Fruit fly (Drosophila melanogaster) whole organism, embryonic: Measurements from ENCODE around the gene CG18233.

Experiments
- B-H1 ChIP-seq: fragments of 200-800 bp; sonication (Bioruptor generic); IDR thresholded peaks from 3 replicates; pipeline ENCODE4 v1.3.6; 2022; ENCODE audit warnings: missing biosample characterization, missing genetic modification characterization
- CG11560 ChIP-seq: fragments of 200-800 bp; sonication (Bioruptor generic); IDR thresholded peaks from 3 replicates; pipeline ENCODE4 v1.3.6; 2022; ENCODE audit warnings: missing biosample characterization, missing genetic modification characterization
- CG15479 ChIP-seq: fragments of 200-800 bp; sonication (Bioruptor generic); optimal IDR thresholded peaks from 3 replicates; lab custom pipeline; 2019; ENCODE audit warnings: missing biosample characterization, mild to moderate bottlenecking, missing genetic modification characterization, moderate library complexity
- CG17359 ChIP-seq: fragments of 200-800 bp; sonication (Bioruptor generic); optimal IDR thresholded peaks from 3 replicates; lab custom pipeline; 2018; ENCODE audit warnings: missing biosample characterization, mild to moderate bottlenecking, missing genetic modification characterization, moderate library complexity
- CG18599 ChIP-seq: fragments of 200-800 bp; sonication (Bioruptor generic); optimal IDR thresholded peaks from 3 replicates; lab custom pipeline; 2017; ENCODE audit warnings: missing biosample characterization, missing genetic modification characterization, mild to moderate bottlenecking, moderate library complexity, missing genetic modification reagents
- CG2199 ChIP-seq: fragments of 200-800 bp; sonication (Bioruptor generic); IDR thresholded peaks from 3 replicates; pipeline ENCODE4 v1.3.6; 2022; ENCODE audit warnings: missing biosample characterization, missing genetic modification characterization
- CG3065 ChIP-seq: fragments of 200-800 bp; sonication (Bioruptor generic); optimal IDR thresholded peaks from 2 replicates; lab custom pipeline; 2016; ENCODE audit warnings: missing biosample characterization, missing genetic modification characterization
- CG32532 ChIP-seq: fragments of 200-800 bp; sonication (Bioruptor generic); IDR thresholded peaks from 2 replicates; pipeline ENCODE4 v1.3.6; 2022; ENCODE audit warnings: missing biosample characterization, missing genetic modification characterization
- CG3281 ChIP-seq: fragments of 200-800 bp; sonication (Bioruptor generic); optimal IDR thresholded peaks from 3 replicates; lab custom pipeline; 2017; ENCODE audit warnings: missing biosample characterization, mild to moderate bottlenecking, missing genetic modification characterization
- CG33213 ChIP-seq: fragments of 200-800 bp; sonication (Bioruptor generic); optimal IDR thresholded peaks from 3 replicates; lab custom pipeline; 2016; ENCODE audit warnings: missing biosample characterization, missing genetic modification characterization
- CG4360 ChIP-seq: fragments of 200-800 bp; sonication (Bioruptor generic); IDR thresholded peaks from 2 replicates; pipeline ENCODE4 v1.3.6; 2022; ENCODE audit warnings: missing biosample characterization, missing genetic modification characterization
- CG7271 ChIP-seq: fragments of 200-800 bp; sonication (Bioruptor generic); optimal IDR thresholded peaks from 2 replicates; lab custom pipeline; 2018; ENCODE audit warnings: missing biosample characterization, mild to moderate bottlenecking, missing genetic modification characterization, moderate library complexity
- CG9609 ChIP-seq: fragments of 200-800 bp; sonication (Bioruptor generic); optimal IDR thresholded peaks from 3 replicates; lab custom pipeline; 2016; ENCODE audit warnings: missing biosample characterization, missing genetic modification characterization
- CG9817 ChIP-seq: fragments of 200-800 bp; sonication (Bioruptor generic); optimal IDR thresholded peaks from 2 replicates; lab custom pipeline; 2018; ENCODE audit warnings: missing biosample characterization, mild to moderate bottlenecking, missing genetic modification characterization, moderate library complexity
- Chrac-16 ChIP-seq: fragments of 200-800 bp; sonication (Bioruptor generic); optimal IDR thresholded peaks from 3 replicates; lab custom pipeline; 2016; ENCODE audit warnings: missing biosample characterization, missing genetic modification characterization
- Ets97D ChIP-seq: fragments of 200-800 bp; sonication (Bioruptor generic); optimal IDR thresholded peaks from 3 replicates; lab custom pipeline; 2016; ENCODE audit warnings: missing biosample characterization, missing genetic modification characterization
- MBD-R2 ChIP-seq: fragments of 200-800 bp; sonication (Bioruptor generic); IDR thresholded peaks from 2 replicates; pipeline ENCODE4 v1.3.6; 2022; ENCODE audit warnings: missing biosample characterization, missing genetic modification characterization
- Trl ChIP-seq, 3 experiments: fragments of >200 bp in 2 of 3; fragments of 200-800 bp in 1 of 3; sonication (Bioruptor generic) in 1 of 3; optimal IDR thresholded peaks; 2 replicates in 1 of 3; 3 replicates in 2 of 3; lab custom pipeline; 2016 to 2017; ENCODE audit warnings: missing biosample characterization in 1 of 3, missing genetic modification characterization in 1 of 3
- Vsx1 ChIP-seq: fragments of 200-800 bp; sonication (Bioruptor generic); optimal IDR thresholded peaks from 2 replicates; lab custom pipeline; 2017; ENCODE audit warnings: missing biosample characterization, mild to moderate bottlenecking, missing genetic modification characterization, missing genetic modification reagents
- cad ChIP-seq: fragments of >200 bp; optimal IDR thresholded peaks from 2 replicates; lab custom pipeline; 2017; ENCODE audit warnings: missing biosample characterization, missing genetic modification characterization
- cato ChIP-seq: fragments of 200-800 bp; sonication (Bioruptor generic); optimal IDR thresholded peaks from 2 replicates; lab custom pipeline; 2016; ENCODE audit warnings: missing biosample characterization, missing genetic modification characterization, borderline replicate concordance
- ftz-f1 ChIP-seq: fragments of 200-800 bp; sonication (Bioruptor generic); optimal IDR thresholded peaks from 2 replicates; lab custom pipeline; 2016; ENCODE audit warnings: missing biosample characterization, missing genetic modification characterization
- gcm2 ChIP-seq: fragments of 200-800 bp; sonication (Bioruptor generic); optimal IDR thresholded peaks from 2 replicates; lab custom pipeline; 2016; ENCODE audit warnings: missing biosample characterization, missing genetic modification characterization
- hbn ChIP-seq: fragments of 200-800 bp; sonication (Bioruptor generic); IDR thresholded peaks from 2 replicates; pipeline ENCODE4 v1.3.6; 2022; ENCODE audit warnings: missing biosample characterization, missing genetic modification characterization; ENCODE audit not compliant: partially characterized antibody
- jumu ChIP-seq: fragments of 200-800 bp; sonication (Bioruptor generic); optimal IDR thresholded peaks from 3 replicates; lab custom pipeline; 2016; ENCODE audit warnings: missing biosample characterization, missing genetic modification characterization
- onecut ChIP-seq: fragments of 200-800 bp; sonication (Bioruptor generic); IDR thresholded peaks from 2 replicates; pipeline ENCODE4 v1.3.6; 2022; ENCODE audit warnings: missing biosample characterization, missing genetic modification characterization
- org-1 ChIP-seq: fragments of 200-800 bp; sonication (Bioruptor generic); optimal IDR thresholded peaks from 2 replicates; lab custom pipeline; 2017; ENCODE audit warnings: missing biosample characterization, missing genetic modification characterization
- pan ChIP-seq, 4 experiments: fragments of >200 bp in 3 of 4; fragments of 200-800 bp in 1 of 4; sonication (Bioruptor generic) in 1 of 4; optimal IDR thresholded peaks in 3 of 4; IDR thresholded peaks in 1 of 4; 2 replicates each; pipeline versions ENCODE4 v1.3.6 to Lab custom; 2017 to 2022; ENCODE audit warnings: missing biosample characterization in 2 of 4, missing genetic modification characterization in 2 of 4, mixed read lengths in 1 of 4
- sc ChIP-seq, 3 experiments: fragments of >200 bp in 2 of 3; fragments of 200-800 bp in 1 of 3; sonication (Bioruptor generic) in 1 of 3; optimal IDR thresholded peaks; 2 replicates in 2 of 3; 3 replicates in 1 of 3; lab custom pipeline; 2017; ENCODE audit warnings: mild to moderate bottlenecking in 1 of 3, missing biosample characterization in 1 of 3, missing genetic modification characterization in 1 of 3, missing genetic modification reagents in 1 of 3
- slou ChIP-seq: fragments of 200-800 bp; sonication (Bioruptor generic); optimal IDR thresholded peaks from 3 replicates; lab custom pipeline; 2016; ENCODE audit warnings: missing biosample characterization, missing genetic modification characterization
- wor ChIP-seq: fragments of 200-800 bp; sonication (Bioruptor generic); IDR thresholded peaks from 2 replicates; pipeline ENCODE4 v1.3.6; 2022; ENCODE audit warnings: missing biosample characterization, missing genetic modification characterization
- zen ChIP-seq: fragments of 200-800 bp; sonication (Bioruptor generic); optimal IDR thresholded peaks from 3 replicates; lab custom pipeline; 2018; ENCODE audit warnings: missing biosample characterization, mild to moderate bottlenecking, missing genetic modification characterization, moderate library complexity

Gene CG18233

dm6 chr3L:18605172-18605571 is at the start of gene CG18233:
Gene CG18233, plus strand, starts transcription at chr3L:18605472.
- no peak for TF ChIP-seq CG32532 (GFP tag; lab: Robert Waterston, UW)
- TF ChIP-seq pan (optimal IDR thresholded peaks at IDR 0.05; lab: Kevin White, UChicago): no peak
- no peak for TF ChIP-seq pan (GFP tag; optimal IDR thresholded peaks at IDR 0.05 in 1 of 2, IDR thresholded peaks at IDR 0.05 in 1 of 2)
- TF ChIP-seq org-1 (GFP tag; lab: Kevin White, UChicago): no peak
- no peak for TF ChIP-seq Vsx1 (GFP tag; lab: Kevin White, UChicago)
- TF ChIP-seq slou (GFP tag; lab: Kevin White, UChicago): no peak
- TF ChIP-seq onecut (GFP tag; lab: Robert Waterston, UW): no peak
- TF ChIP-seq MBD-R2: no peak
- TF ChIP-seq CG2199 (GFP tag; lab: Robert Waterston, UW): no peak
- no peak for TF ChIP-seq Ets97D
- no peak for TF ChIP-seq CG11560

dm6 chr3L:18559958-18560357 is 45.3 kb upstream of the CG18233 start, which contains the start of gene AstC-R1:
Gene AstC-R1, plus strand, starts transcription at chr3L:18560258.
- TF ChIP-seq CG33213 (GFP tag; lab: Kevin White, UChicago): no peak
- TF ChIP-seq CG9609 (GFP tag; lab: Kevin White, UChicago): no peak
- no peak for TF ChIP-seq jumu (GFP tag; lab: Kevin White, UChicago)
- TF ChIP-seq hbn (GFP tag; lab: Robert Waterston, UW): no peak
- no peak for TF ChIP-seq CG3281
- TF ChIP-seq gcm2 (GFP tag; lab: Kevin White, UChicago): no peak
- TF ChIP-seq CG9817: no peak
- TF ChIP-seq ftz-f1 (GFP tag; lab: Kevin White, UChicago): no peak
- peak; percentile 32 for TF ChIP-seq CG15479 (GFP tag; lab: Kevin White, UChicago)
- peak in 1 of 2 experiments; percentile 13 for TF ChIP-seq Trl (optimal IDR thresholded peaks at IDR 0.05; lab: Kevin White, UChicago)
- no peak for TF ChIP-seq Trl (GFP tag; optimal IDR thresholded peaks at IDR 0.05; lab: Kevin White, UChicago)
- TF ChIP-seq CG17359 (tag; lab: Kevin White, UChicago): no peak
- TF ChIP-seq CG4360 (GFP tag; lab: Robert Waterston, UW): no peak
- TF ChIP-seq wor (GFP tag; lab: Robert Waterston, UW): no peak

DNA sequence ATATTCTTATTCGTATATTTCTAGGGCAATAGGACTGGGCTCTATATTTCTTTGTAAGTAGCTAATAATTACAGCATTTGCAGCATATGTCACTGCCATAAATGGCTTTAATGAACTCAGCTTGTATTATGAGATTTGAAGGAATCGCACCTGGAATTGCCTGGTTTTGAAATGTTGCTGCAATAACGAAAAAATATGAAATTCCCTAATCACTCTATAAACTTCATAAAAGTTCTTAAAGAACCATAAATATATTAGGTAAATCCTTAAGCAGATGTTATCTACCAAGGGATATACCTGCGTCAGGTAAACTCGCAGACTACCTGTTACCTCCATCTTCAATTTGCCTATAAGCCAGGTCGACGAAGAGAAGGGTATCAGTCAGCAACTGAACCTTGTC is 16.9 kb upstream of the CG18233 start, which contains the start of gene CG7271:
CG7271 (plus strand) TSS at position 373 of the 400 bp plus-strand sequence.
- peak; percentile 50 for TF ChIP-seq zen (tag; lab: Kevin White, UChicago)
- TF ChIP-seq cad (GFP tag; lab: Kevin White, UChicago): peak; percentile 53
- TF ChIP-seq cato (GFP tag; lab: Kevin White, UChicago): no peak
- no peak for TF ChIP-seq B-H1 (GFP tag; lab: Robert Waterston, UW)
- no peak for TF ChIP-seq CG3065 (GFP tag; lab: Kevin White, UChicago)
- no peak for TF ChIP-seq sc (optimal IDR thresholded peaks at IDR 0.05; lab: Kevin White, UChicago)
- no peak for TF ChIP-seq sc (GFP tag; optimal IDR thresholded peaks at IDR 0.05; lab: Kevin White, UChicago)

DNA sequence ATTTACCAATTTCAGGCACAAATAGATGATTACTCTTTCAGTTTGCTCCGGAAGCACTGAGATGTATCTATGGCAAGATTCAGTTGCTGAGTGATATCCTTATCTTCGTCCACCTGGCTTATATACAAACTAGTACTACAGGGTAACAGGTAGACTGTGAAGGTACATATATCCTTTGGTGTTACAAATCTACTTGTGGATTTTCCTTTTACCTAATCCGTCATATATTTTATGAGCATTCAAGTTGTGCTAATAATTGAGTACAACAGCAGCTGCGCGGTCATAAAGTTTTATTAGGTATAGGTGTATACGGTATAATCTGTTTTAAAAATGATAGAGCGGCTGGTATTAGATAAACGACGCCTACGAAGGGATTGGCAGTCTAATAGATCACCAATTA is 11.6 kb upstream of the CG18233 start, which contains the start of gene term:
term (minus strand) TSS at position 101 of the 400 bp plus-strand sequence.
- peak; percentile 80 for TF ChIP-seq CG7271
- peak; percentile 7 for TF ChIP-seq CG15479 (GFP tag; lab: Kevin White, UChicago)
- TF ChIP-seq Chrac-16 (GFP tag; lab: Kevin White, UChicago): no peak
- TF ChIP-seq cad (GFP tag; lab: Kevin White, UChicago): peak; percentile 15
- TF ChIP-seq CG18599 (GFP tag; lab: Kevin White, UChicago): no peak
